Worm (Caenorhabditis elegans) whole organism, midembryonic: ENCODE measurements around the gene F46H5.7.

ENCODE experiments used
- T22C8.4 ChIP-seq: fragments of 200-800 bp; sonication (Bioruptor generic); IDR thresholded peaks from 2 replicates; pipeline ENCODE4 v1.3.6; 2022; ENCODE audit warnings: missing genetic modification characterization, missing compliant biosample characterization
- cog-1 ChIP-seq: sonication (generic microtip); optimal IDR thresholded peaks from 2 replicates; lab custom pipeline; 2016; ENCODE audit warnings: missing genetic modification characterization, missing compliant biosample characterization
- flt-1 ChIP-seq: fragments of 200-800 bp; sonication (Bioruptor generic); IDR thresholded peaks from 2 replicates; pipeline ENCODE4 v1.3.6; 2022; ENCODE audit warnings: missing genetic modification characterization, missing compliant biosample characterization
- klf-2 ChIP-seq: fragments of 200-800 bp; sonication (Bioruptor generic); conservative IDR thresholded peaks from 2 replicates; pipeline ENCODE4 v1.3.6; 2022; ENCODE audit warnings: missing genetic modification reagents, missing genetic modification characterization, missing compliant biosample characterization
- med-1 ChIP-seq: sonication (generic microtip); optimal IDR thresholded peaks from 2 replicates; lab custom pipeline; 2017; ENCODE audit warnings: missing genetic modification characterization, mild to moderate bottlenecking, missing compliant biosample characterization, antibody characterized with exemption, missing genetic modification reagents; ENCODE audit not compliant: insufficient read depth
- ref-1 ChIP-seq: fragments of 200-800 bp; sonication (Bioruptor generic); conservative IDR thresholded peaks from 2 replicates; pipeline ENCODE4 v1.3.6; 2022; ENCODE audit warnings: missing genetic modification reagents, missing genetic modification characterization, missing compliant biosample characterization
- tab-1 ChIP-seq: fragments of 200-800 bp; sonication (Bioruptor generic); IDR thresholded peaks from 2 replicates; pipeline ENCODE4 v1.3.6; 2022; ENCODE audit warnings: missing genetic modification characterization, missing compliant biosample characterization
- ztf-23 ChIP-seq: fragments of 200-800 bp; sonication (Bioruptor generic); IDR thresholded peaks from 2 replicates; pipeline ENCODE4 v1.3.6; 2022; ENCODE audit warnings: missing genetic modification reagents, missing genetic modification characterization, missing compliant biosample characterization
- ztf-29 ChIP-seq: fragments of 200-800 bp; sonication (Bioruptor generic); IDR thresholded peaks from 2 replicates; pipeline ENCODE4 v1.3.6; 2022; ENCODE audit warnings: missing genetic modification reagents, missing genetic modification characterization, missing compliant biosample characterization

F46H5.7 gene

ce11 chrX:7206419-7206818 lies 36.4 kb downstream of the F46H5.7 start, which contains the start of gene ZK867.2:
Gene ZK867.2, plus strand, starts transcription at chrX:7206719.
- TF ChIP-seq med-1 (GFP tag; lab: Kevin White, UChicago) (no peak), ref-1 (GFP tag; lab: Robert Waterston, UW) (no peak), flt-1 (no peak), cog-1 (no peak), ztf-29 (GFP tag; lab: Robert Waterston, UW) (no peak), ztf-23 (no peak), T22C8.4 (GFP tag; lab: Robert Waterston, UW) (no peak), klf-2 (GFP tag; lab: Robert Waterston, UW) (no peak), tab-1 (GFP tag; lab: Robert Waterston, UW) (no peak)

- TF ChIP-seq klf-2 (GFP tag; lab: Robert Waterston, UW) = no peak
Measured at ce11 chrX:7205195-7205594, 37.6 kb downstream of the F46H5.7 start, which contains the start of gene C55B6.5. Gene C55B6.5, minus strand, starts transcription at chrX:7205295.

ce11 chrX:7204175-7204574 lies 38.6 kb downstream of the F46H5.7 start:
- TF ChIP-seq ztf-29 (GFP tag; lab: Robert Waterston, UW) = no peak
- TF ChIP-seq flt-1 = no peak
- no peak for TF ChIP-seq T22C8.4 (GFP tag; lab: Robert Waterston, UW)
- TF ChIP-seq ztf-23 = no peak

ce11 chrX:7200475-7200874 lies 42.3 kb downstream of the F46H5.7 start:
- TF ChIP-seq ztf-29 (GFP tag; lab: Robert Waterston, UW) (no peak), ztf-23 (no peak), klf-2 (GFP tag; lab: Robert Waterston, UW) (no peak), ref-1 (GFP tag; lab: Robert Waterston, UW) (no peak), T22C8.4 (GFP tag; lab: Robert Waterston, UW) (no peak), cog-1 (no peak), flt-1 (no peak), tab-1 (GFP tag; lab: Robert Waterston, UW) (no peak), med-1 (GFP tag; lab: Kevin White, UChicago) (no peak)

- TF ChIP-seq T22C8.4 (GFP tag; lab: Robert Waterston, UW) (no peak), ztf-29 (GFP tag; lab: Robert Waterston, UW) (no peak), ref-1 (GFP tag; lab: Robert Waterston, UW) (no peak), cog-1 (no peak), klf-2 (GFP tag; lab: Robert Waterston, UW) (no peak)
Measured at ce11 chrX:7199831-7200414, 42.9 kb downstream of the F46H5.7 start, which contains the start of gene C55B6.1. Gene C55B6.1, plus strand, starts transcription at chrX:7200364.

DNA sequence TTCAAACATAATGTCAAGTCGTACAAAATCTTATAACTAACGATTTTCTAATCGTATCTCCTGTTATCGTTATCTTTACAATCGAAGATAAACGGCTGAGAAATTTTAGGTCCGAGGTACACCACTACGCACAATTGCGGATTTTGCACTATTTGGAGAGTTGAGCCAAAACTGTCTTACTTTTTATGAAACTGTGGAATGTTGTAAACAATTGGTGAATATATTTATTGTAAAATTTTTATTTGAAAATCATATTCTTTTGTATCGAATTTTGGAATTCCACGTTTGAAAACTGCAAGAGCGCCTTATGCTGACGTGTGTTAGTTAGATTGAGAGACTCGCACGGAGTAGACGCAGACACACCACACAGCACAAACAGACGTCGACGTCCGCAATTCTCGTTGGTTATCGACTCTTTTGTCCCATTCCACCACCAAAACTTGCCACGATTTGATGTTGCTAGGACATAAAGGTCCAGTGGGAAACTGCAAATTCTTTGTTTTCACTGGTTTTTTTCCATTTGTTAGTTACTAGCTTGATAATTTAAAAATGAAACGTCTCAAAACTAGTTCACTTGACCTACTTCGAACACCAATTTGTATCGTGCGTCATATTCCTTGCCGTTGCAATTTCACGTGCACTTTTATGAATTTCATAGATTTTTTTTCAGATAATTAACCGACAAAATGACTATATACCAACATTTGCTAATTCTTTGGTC lies 48.7 kb downstream of the F46H5.7 start, which contains the start of gene dnj-7:
TSS of gene dnj-7 (plus strand) at position 671 of the 721 bp plus-strand sequence.
- TF ChIP-seq T22C8.4 (GFP tag; lab: Robert Waterston, UW) (no peak), ref-1 (GFP tag; lab: Robert Waterston, UW) (no peak), ztf-29 (GFP tag; lab: Robert Waterston, UW) (no peak), ztf-23 (no peak), flt-1 (no peak), med-1 (GFP tag; lab: Kevin White, UChicago) (no peak), cog-1 (no peak), tab-1 (GFP tag; lab: Robert Waterston, UW) (no peak)

DNA sequence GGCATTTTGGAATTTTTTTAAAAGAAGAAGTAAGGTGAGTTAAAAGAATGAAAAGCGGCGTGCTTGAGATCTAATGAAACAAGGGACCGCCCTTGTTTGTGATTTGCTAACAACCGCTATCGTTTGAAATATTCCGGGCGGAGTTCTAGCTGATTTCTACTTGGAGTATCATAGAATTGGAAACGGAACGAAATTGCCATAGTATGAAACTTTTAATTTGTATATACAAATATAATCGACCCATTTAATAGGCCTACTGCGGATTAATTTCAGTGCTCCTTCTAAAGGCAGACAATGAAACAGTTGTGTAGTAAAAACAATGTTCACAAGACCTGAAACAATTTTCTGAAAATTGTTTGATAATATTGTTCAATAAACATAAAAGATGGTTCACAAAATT lies 50.9 kb downstream of the F46H5.7 start, which contains the start of gene C55B6.7:
TSS of gene C55B6.7 (minus strand) at position 101 of the 400 bp plus-strand sequence.
- no peak for TF ChIP-seq klf-2 (GFP tag; lab: Robert Waterston, UW)
- TF ChIP-seq cog-1 = no peak
